Fruit fly (Drosophila melanogaster): ENCODE measurements around the gene ush.

- TF ChIP-seq CG3032 (tag; optimal IDR thresholded peaks at IDR 0.05) (peak; percentile 92), fd59A (GFP tag; optimal IDR thresholded peaks at IDR 0.05) (peak; percentile 88), CG6276 (GFP tag; optimal IDR thresholded peaks at IDR 0.05) (peak; percentile 35), eg (GFP tag; IDR thresholded peaks at IDR 0.05) (no peak), Eip78C (GFP tag) (peak; percentile 97), fd85E (GFP tag; optimal IDR thresholded peaks at IDR 0.05) (peak; percentile 20), Sox15 (GFP tag; optimal IDR thresholded peaks at IDR 0.05) (peak; percentile 77), CG8632 (GFP tag; optimal IDR thresholded peaks at IDR 0.05) (peak; percentile 89), salr (GFP tag; optimal IDR thresholded peaks at IDR 0.05) (peak; percentile 72 to 84), CG6854 (GFP tag; optimal IDR thresholded peaks at IDR 0.05) (peak; percentile 89)
Observed at dm6 chr2L:440638-441454, 35.2 kb upstream of the ush start.
